Worm (Caenorhabditis elegans) whole organism, early embryonic: Measurements from ENCODE around the gene nrf-6.

ENCODE experiments used
- ama-1 ChIP-seq: fragments of 150-350 bp; optimal IDR thresholded peaks from 2 replicates; lab custom pipeline; 2014
- ceh-13 ChIP-seq: fragments of 200-800 bp; sonication (Bioruptor generic); optimal IDR thresholded peaks from 2 replicates; lab custom pipeline; 2018; ENCODE audit warnings: mild to moderate bottlenecking, missing genetic modification characterization, missing compliant biosample characterization
- flt-1 ChIP-seq: fragments of 200-800 bp; sonication (Bioruptor generic); IDR thresholded peaks from 2 replicates; pipeline ENCODE4 v1.3.6; 2022; ENCODE audit warnings: missing genetic modification characterization, missing compliant biosample characterization
- tbx-11 ChIP-seq: fragments of 200-800 bp; sonication (Bioruptor generic); IDR thresholded peaks from 2 replicates; pipeline ENCODE4 v1.3.6; 2022; ENCODE audit warnings: missing genetic modification characterization, missing compliant biosample characterization
- tra-4 ChIP-seq: sonication (generic microtip); optimal IDR thresholded peaks from 2 replicates; lab custom pipeline; 2017; ENCODE audit warnings: missing genetic modification characterization, missing compliant biosample characterization

- no peak for TF ChIP-seq ceh-13
- TF ChIP-seq ama-1 (lab: Kevin White, UChicago) = no peak
- TF ChIP-seq tbx-11 (GFP tag; lab: Robert Waterston, UW) = no peak
- TF ChIP-seq flt-1 (GFP tag; lab: Robert Waterston, UW) = no peak
- TF ChIP-seq tra-4 (tag; lab: Kevin White, UChicago) = no peak
Observed at ce11 chrII:8016167-8016566, 16.3 kb downstream of the nrf-6 start.
